Worm (Caenorhabditis elegans) whole organism, L3 larva: ENCODE data around the gene gpla-1.

Source experiments
- ama-1 ChIP-seq: fragments of 150-350 bp; optimal IDR thresholded peaks from 2 replicates; lab custom pipeline; 2018
- elt-1 ChIP-seq: fragments of 150-350 bp; optimal IDR thresholded peaks from 2 replicates; lab custom pipeline; 2014; ENCODE audit warnings: missing biosample characterization, missing genetic modification characterization
- elt-2 ChIP-seq: sonication (generic microtip); optimal IDR thresholded peaks from 2 replicates; lab custom pipeline; 2016; ENCODE audit warnings: missing genetic modification reagents, mild to moderate bottlenecking, missing genetic modification characterization, missing compliant biosample characterization
- lin-39 ChIP-seq: fragments of 150-350 bp; optimal IDR thresholded peaks from 2 replicates; lab custom pipeline; 2018; ENCODE audit warnings: missing biosample characterization, missing genetic modification reagents, missing genetic modification characterization
- mml-1 ChIP-seq: fragments of 150-350 bp; sonication (generic microtip); optimal IDR thresholded peaks from 3 replicates; lab custom pipeline; 2014; ENCODE audit warnings: missing biosample characterization, missing genetic modification characterization
- nhr-12 ChIP-seq: fragments of 150-350 bp; optimal IDR thresholded peaks from 2 replicates; lab custom pipeline; 2014; ENCODE audit warnings: missing biosample characterization, missing genetic modification characterization
- nhr-67 ChIP-seq: fragments of 150-350 bp; optimal IDR thresholded peaks from 2 replicates; lab custom pipeline; 2014; ENCODE audit warnings: missing biosample characterization, missing genetic modification characterization
- pha-4 ChIP-seq: fragments of 150-350 bp; optimal IDR thresholded peaks from 2 replicates; lab custom pipeline; 2014; ENCODE audit warnings: missing biosample characterization, missing genetic modification reagents, missing genetic modification characterization
- pqm-1 ChIP-seq: fragments of 150-350 bp; optimal IDR thresholded peaks from 2 replicates; lab custom pipeline; 2017; ENCODE audit warnings: missing biosample characterization, missing genetic modification characterization, inconsistent platforms
- ztf-11 ChIP-seq: fragments of 150-350 bp; optimal IDR thresholded peaks from 2 replicates; lab custom pipeline; 2014; ENCODE audit warnings: missing biosample characterization, missing genetic modification characterization

ce11 chrV:11913283-11913682 is 24.3 kb downstream of the gpla-1 start:
- TF ChIP-seq elt-2 (tag; lab: Kevin White, UChicago) (no peak), ama-1 (lab: Kevin White, UChicago) (no peak), nhr-12 (no peak), elt-1 (no peak), ztf-11 (no peak), mml-1 (no peak), pqm-1 (tag; lab: Kevin White, UChicago) (no peak), nhr-67 (tag; lab: Kevin White, UChicago) (no peak), pha-4 (tag; lab: Kevin White, UChicago) (no peak), lin-39 (tag; lab: Kevin White, UChicago) (no peak)
